Worm (Caenorhabditis elegans): ENCODE results near the gene gtl-2.

- no peak for TF ChIP-seq tbx-37 (GFP tag; conservative IDR thresholded peaks at IDR 0.05)
- TF ChIP-seq flt-1 (GFP tag; IDR thresholded peaks at IDR 0.05): no peak
- no peak for TF ChIP-seq aly-1 (tag; optimal IDR thresholded peaks at IDR 0.05)
- TF ChIP-seq ets-7 (tag; optimal IDR thresholded peaks at IDR 0.05): no peak
- TF ChIP-seq ama-1 (optimal IDR thresholded peaks at IDR 0.05): no peak
- no peak for TF ChIP-seq sea-1 (GFP tag; conservative IDR thresholded peaks at IDR 0.05)
- TF ChIP-seq scrt-1 (GFP tag; IDR thresholded peaks at IDR 0.05): no peak
- TF ChIP-seq tbx-11 (GFP tag; IDR thresholded peaks at IDR 0.05): no peak
Observed at ce11 chrIV:11225206-11225605, 48.0 kb upstream of the gtl-2 start, which contains the start of gene col-125.

Data from whole organism, early embryonic.